Fruit fly (Drosophila melanogaster) whole organism, prepupa: ENCODE measurements around the gene Irk3.

Source experiments
- CG11294 ChIP-seq: fragments of 200-800 bp; sonication (Bioruptor generic); IDR thresholded peaks from 2 replicates; pipeline ENCODE4 v1.3.6; 2022; ENCODE audit warnings: missing biosample characterization, missing genetic modification characterization
- CG11902 ChIP-seq: fragments of 200-800 bp; sonication (Bioruptor generic); optimal IDR thresholded peaks from 3 replicates; lab custom pipeline; 2016; ENCODE audit warnings: missing biosample characterization, missing genetic modification characterization
- CG6854 ChIP-seq: fragments of 200-800 bp; sonication (Bioruptor generic); optimal IDR thresholded peaks from 2 replicates; lab custom pipeline; 2017; ENCODE audit warnings: missing biosample characterization, mild to moderate bottlenecking, missing genetic modification characterization
- Sox102F ChIP-seq: fragments of 200-800 bp; sonication (Bioruptor generic); optimal IDR thresholded peaks from 2 replicates; lab custom pipeline; 2016; ENCODE audit warnings: missing biosample characterization, mild to moderate bottlenecking, missing genetic modification characterization
- esn ChIP-seq: fragments of 200-800 bp; sonication (Bioruptor generic); optimal IDR thresholded peaks from 2 replicates; lab custom pipeline; 2016; ENCODE audit warnings: missing biosample characterization, mild to moderate bottlenecking, missing genetic modification characterization, moderate library complexity
- ss ChIP-seq, 2 experiments: fragments of 200-800 bp; sonication (Bioruptor generic); optimal IDR thresholded peaks; 2 replicates in 1 of 2; 3 replicates in 1 of 2; lab custom pipeline; 2017 to 2018; ENCODE audit warnings: mild to moderate bottlenecking in 2 of 2, missing biosample characterization in 2 of 2, missing genetic modification characterization in 2 of 2, moderate library complexity in 1 of 2

DNA sequence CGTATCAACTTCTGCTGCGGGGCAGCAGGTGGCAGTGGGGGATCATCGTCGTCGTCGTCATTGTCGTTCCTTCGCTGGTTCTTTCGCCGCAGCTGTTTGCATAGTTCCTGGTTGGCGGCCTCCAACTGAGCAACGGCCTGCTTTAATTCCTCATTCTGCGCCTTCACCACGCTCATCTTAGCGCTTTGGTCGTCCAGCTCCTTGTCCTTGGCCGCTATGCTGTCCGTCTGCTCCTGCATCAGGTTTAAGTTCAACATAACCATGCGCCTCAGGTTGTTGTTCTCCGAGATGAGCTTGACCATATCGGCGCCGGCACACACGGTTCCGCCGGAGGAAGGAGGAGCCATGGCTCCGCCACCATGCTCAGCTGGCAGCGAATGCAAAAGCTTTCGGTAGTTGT, 25.7 kb downstream of the Irk3 start:
- TF ChIP-seq Sox102F (GFP tag; lab: Kevin White, UChicago) (no peak), CG11902 (GFP tag; lab: Kevin White, UChicago) (no peak), esn (GFP tag; lab: Kevin White, UChicago) (no peak), ss (GFP tag; optimal IDR thresholded peaks at IDR 0.05; lab: Kevin White, UChicago) (no peak), CG6854 (no peak), CG11294 (no peak)
